Worm (Caenorhabditis elegans): Measurements from ENCODE around the gene sod-3.

Gene sod-3

ce11 chrX:17066937-17067336, 25.6 kb upstream of the sod-3 start:
- no peak for TF ChIP-seq zip-8 (tag; optimal IDR thresholded peaks at IDR 0.05)
- no peak for TF ChIP-seq ceh-43 (GFP tag; optimal IDR thresholded peaks at IDR 0.05)
- TF ChIP-seq unc-39 (tag; optimal IDR thresholded peaks at IDR 0.05), result no peak
- TF ChIP-seq lsy-2 (tag; optimal IDR thresholded peaks at IDR 0.05), result no peak
- TF ChIP-seq nhr-237 (tag; optimal IDR thresholded peaks at IDR 0.05), result no peak
- TF ChIP-seq snpc-4 (tag; optimal IDR thresholded peaks at IDR 0.05), result no peak
- TF ChIP-seq unc-62 (GFP tag; optimal IDR thresholded peaks at IDR 0.05), result no peak
- TF ChIP-seq tbx-8 (GFP tag; optimal IDR thresholded peaks at IDR 0.05), result no peak
- no peak for TF ChIP-seq mls-2 (tag; optimal IDR thresholded peaks at IDR 0.05)
- no peak for TF ChIP-seq nhr-28 (tag; optimal IDR thresholded peaks at IDR 0.05)
- TF ChIP-seq ztf-11 (tag; optimal IDR thresholded peaks at IDR 0.05), result no peak

DNA sequence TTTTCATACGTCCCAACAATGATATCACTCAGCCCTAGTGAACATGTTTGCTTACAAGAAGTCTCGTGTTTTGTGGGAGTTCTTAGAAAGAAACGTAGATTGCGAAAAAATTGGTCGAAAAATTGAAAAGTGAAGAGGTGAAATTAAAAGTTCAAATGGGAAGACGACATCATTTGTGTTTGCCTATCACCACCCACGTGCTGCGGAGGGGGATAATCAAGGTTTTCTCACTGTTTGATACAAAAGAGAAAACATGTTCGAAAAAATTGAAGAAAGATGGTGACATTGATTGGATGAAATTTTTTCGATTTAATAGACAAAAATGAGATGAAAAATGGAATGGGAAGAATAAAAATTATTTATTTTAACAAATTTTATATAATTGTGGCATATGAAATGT, 22.1 kb upstream of the sod-3 start:
- no peak for TF ChIP-seq M03D4.4 (tag; optimal IDR thresholded peaks at IDR 0.05)
- TF ChIP-seq cnd-1 (tag; optimal IDR thresholded peaks at IDR 0.05), result no peak
- no peak for TF ChIP-seq ceh-43 (GFP tag; optimal IDR thresholded peaks at IDR 0.05)
- peak; percentile 5 for TF ChIP-seq hlh-1 (tag; optimal IDR thresholded peaks at IDR 0.05)
- TF ChIP-seq drap-1 (GFP tag; optimal IDR thresholded peaks at IDR 0.05), result no peak
- no peak for TF ChIP-seq unc-120 (tag; optimal IDR thresholded peaks at IDR 0.05; ENCODE audit: poor library complexity, severe bottlenecking)

DNA sequence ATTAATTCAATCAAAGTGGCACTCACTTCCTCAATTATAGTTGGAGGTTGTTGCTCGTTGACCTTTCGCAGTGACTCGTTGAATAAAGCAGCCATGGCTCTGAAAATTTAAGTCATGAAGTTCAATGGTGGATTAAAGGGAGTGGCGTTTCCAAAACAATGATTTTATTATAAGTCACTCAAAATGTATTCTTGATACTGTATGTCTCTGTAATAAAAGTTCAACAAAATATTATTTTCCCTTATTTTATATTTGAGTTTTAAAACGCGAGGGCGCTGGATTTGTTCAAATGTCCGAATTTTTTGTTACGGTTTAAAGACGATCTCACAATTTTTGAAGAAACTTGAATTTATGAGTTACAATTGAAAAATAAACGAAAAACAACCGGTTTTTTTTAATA, 20.5 kb upstream of the sod-3 start, which contains the start of gene C30G4.4:
Gene C30G4.4 (minus strand): TSS at position 101 of the 400 bp plus-strand sequence.
- TF ChIP-seq zip-8 (tag; optimal IDR thresholded peaks at IDR 0.05), result no peak
- no peak for TF ChIP-seq ceh-43 (GFP tag; optimal IDR thresholded peaks at IDR 0.05)
- TF ChIP-seq unc-62 (GFP tag; optimal IDR thresholded peaks at IDR 0.05), result no peak
- TF ChIP-seq cnd-1 (tag; optimal IDR thresholded peaks at IDR 0.05), result no peak
- TF ChIP-seq elt-1 (tag; optimal IDR thresholded peaks at IDR 0.05; ENCODE audit: borderline replicate concordance, insufficient read depth), result no peak
- TF ChIP-seq sem-2 (GFP tag; optimal IDR thresholded peaks at IDR 0.05), result no peak
- TF ChIP-seq ham-2 (GFP tag; optimal IDR thresholded peaks at IDR 0.05), result no peak
- TF ChIP-seq pha-4 (tag; optimal IDR thresholded peaks at IDR 0.05), result no peak
- TF ChIP-seq nhr-12 (tag; optimal IDR thresholded peaks at IDR 0.05), result no peak
- TF ChIP-seq nhr-237 (tag; optimal IDR thresholded peaks at IDR 0.05), result no peak
- TF ChIP-seq ceh-83 (GFP tag; optimal IDR thresholded peaks at IDR 0.05), result no peak
- TF ChIP-seq drap-1 (GFP tag; optimal IDR thresholded peaks at IDR 0.05), result no peak
- no peak for TF ChIP-seq blmp-1 (tag; optimal IDR thresholded peaks at IDR 0.05)
- no peak for TF ChIP-seq nhr-2 (tag; optimal IDR thresholded peaks at IDR 0.05)
- no peak for TF ChIP-seq bed-3 (GFP tag; optimal IDR thresholded peaks at IDR 0.05)
- TF ChIP-seq mls-2 (tag; optimal IDR thresholded peaks at IDR 0.05), result no peak

DNA sequence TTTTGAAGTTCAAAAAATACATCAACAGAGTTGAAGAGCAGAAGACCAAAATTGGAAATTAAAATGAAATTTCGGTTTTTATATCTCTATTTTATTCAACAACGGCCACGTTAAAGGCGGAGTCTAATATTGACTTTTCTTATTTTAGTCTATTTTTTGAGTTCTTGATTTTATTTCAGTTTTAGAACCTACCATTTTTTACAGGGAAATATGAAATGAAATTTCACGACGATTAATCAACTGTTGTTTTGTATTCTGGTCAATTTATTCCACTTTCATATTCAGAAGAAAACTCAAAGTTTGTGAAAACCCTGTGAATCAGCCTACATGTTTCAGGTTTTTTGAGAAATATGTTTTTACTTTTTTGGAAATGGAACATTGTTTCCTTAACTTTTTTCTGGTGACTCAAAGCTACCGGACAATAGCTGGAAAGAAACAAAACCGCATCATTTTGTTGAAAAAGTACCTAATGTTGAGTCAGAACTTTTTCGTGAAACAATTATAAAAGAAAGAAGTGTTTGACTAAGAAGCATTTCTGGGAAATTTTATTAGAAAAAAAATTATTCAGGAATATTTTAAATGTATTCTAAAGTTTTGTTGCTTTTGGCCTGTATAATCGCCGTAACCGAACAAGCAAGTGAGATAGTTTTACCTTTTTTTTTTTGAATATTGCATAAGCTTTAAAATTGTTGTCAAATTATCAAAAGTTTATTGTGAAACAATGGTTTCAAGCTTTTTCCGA, 11.7 kb upstream of the sod-3 start, which contains the start of the genes irld-23 and C08A9.10:
Gene irld-23 (minus strand): TSS at position 51 of the 742 bp plus-strand sequence.
Gene C08A9.10 (plus strand): TSS at position 545 of the 742 bp plus-strand sequence.
- TF ChIP-seq sptf-1 (tag; optimal IDR thresholded peaks at IDR 0.05) (no peak), ceh-39 (tag; optimal IDR thresholded peaks at IDR 0.05) (no peak), lin-13 (tag; optimal IDR thresholded peaks at IDR 0.05) (no peak), mab-5 (tag; optimal IDR thresholded peaks at IDR 0.05) (no peak), zip-8 (tag; optimal IDR thresholded peaks at IDR 0.05) (no peak), snpc-4 (tag; optimal IDR thresholded peaks at IDR 0.05) (no peak), blmp-1 (tag; optimal IDR thresholded peaks at IDR 0.05) (no peak), sem-2 (GFP tag; optimal IDR thresholded peaks at IDR 0.05) (no peak), flh-1 (GFP tag; optimal IDR thresholded peaks at IDR 0.05) (no peak), ceh-83 (GFP tag; optimal IDR thresholded peaks at IDR 0.05) (no peak), M03D4.4 (tag; optimal IDR thresholded peaks at IDR 0.05) (no peak), mep-1 (tag; optimal IDR thresholded peaks at IDR 0.05) (no peak), nhr-2 (tag; optimal IDR thresholded peaks at IDR 0.05) (no peak), nhr-76 (tag; optimal IDR thresholded peaks at IDR 0.05) (no peak), cnd-1 (tag; optimal IDR thresholded peaks at IDR 0.05) (no peak), lsy-2 (tag; optimal IDR thresholded peaks at IDR 0.05) (no peak), unc-39 (tag; optimal IDR thresholded peaks at IDR 0.05) (no peak), lin-32 (GFP tag; optimal IDR thresholded peaks at IDR 0.05) (no peak), unc-120 (tag; optimal IDR thresholded peaks at IDR 0.05; ENCODE audit: poor library complexity, severe bottlenecking) (no peak), nhr-28 (tag; optimal IDR thresholded peaks at IDR 0.05) (no peak)
